Worm (Caenorhabditis elegans) whole organism, early embryonic: ENCODE measurements around the gene Y49F6B.6.

Experiments
- B0310.2 ChIP-seq: sonication (generic microtip); optimal IDR thresholded peaks from 2 replicates; lab custom pipeline; 2016; ENCODE audit warnings: mild to moderate bottlenecking, missing genetic modification characterization, missing compliant biosample characterization
- F13C5.2 ChIP-seq: sonication (generic microtip); optimal IDR thresholded peaks from 2 replicates; lab custom pipeline; 2017; ENCODE audit warnings: mild to moderate bottlenecking, missing genetic modification characterization, inconsistent platforms, missing compliant biosample characterization
- aly-1 ChIP-seq: sonication (generic microtip); optimal IDR thresholded peaks from 2 replicates; lab custom pipeline; 2016; ENCODE audit warnings: missing genetic modification characterization, missing compliant biosample characterization
- ama-1 ChIP-seq: fragments of 150-350 bp; optimal IDR thresholded peaks from 2 replicates; lab custom pipeline; 2014
- ceh-13 ChIP-seq: fragments of 200-800 bp; sonication (Bioruptor generic); optimal IDR thresholded peaks from 2 replicates; lab custom pipeline; 2018; ENCODE audit warnings: mild to moderate bottlenecking, missing genetic modification characterization, missing compliant biosample characterization
- ceh-36 ChIP-seq: sonication (generic microtip); optimal IDR thresholded peaks from 2 replicates; lab custom pipeline; 2016; ENCODE audit warnings: missing genetic modification characterization, inconsistent platforms, missing compliant biosample characterization
- ets-7 ChIP-seq: sonication (generic microtip); optimal IDR thresholded peaks from 2 replicates; lab custom pipeline; 2016; ENCODE audit warnings: missing genotype, missing genetic modification characterization, missing compliant biosample characterization
- flt-1 ChIP-seq: fragments of 200-800 bp; sonication (Bioruptor generic); IDR thresholded peaks from 2 replicates; pipeline ENCODE4 v1.3.6; 2022; ENCODE audit warnings: missing genetic modification characterization, missing compliant biosample characterization
- hmbx-1 ChIP-seq: sonication (generic microtip); optimal IDR thresholded peaks from 2 replicates; lab custom pipeline; 2016; ENCODE audit warnings: mild to moderate bottlenecking, missing genetic modification characterization, missing compliant biosample characterization
- hmg-4 ChIP-seq: fragments of 200-800 bp; sonication (Bioruptor generic); optimal IDR thresholded peaks from 2 replicates; lab custom pipeline; 2018; ENCODE audit warnings: mild to moderate bottlenecking, missing genetic modification characterization, missing compliant biosample characterization
- hnd-1 ChIP-seq: sonication (generic microtip); optimal IDR thresholded peaks from 2 replicates; lab custom pipeline; 2016; ENCODE audit warnings: missing genetic modification characterization, missing compliant biosample characterization
- pes-1 ChIP-seq: fragments of 200-800 bp; sonication (Bioruptor generic); IDR thresholded peaks from 2 replicates; pipeline ENCODE4 v1.3.6; 2022; ENCODE audit warnings: missing genetic modification reagents, missing genetic modification characterization, missing compliant biosample characterization
- scrt-1 ChIP-seq: fragments of 200-800 bp; sonication (Bioruptor generic); IDR thresholded peaks from 2 replicates; pipeline ENCODE4 v1.3.6; 2022; ENCODE audit warnings: missing genetic modification characterization, missing compliant biosample characterization
- sea-1 ChIP-seq: fragments of 200-800 bp; sonication (Bioruptor generic); conservative IDR thresholded peaks from 2 replicates; pipeline ENCODE4 v1.3.6; 2022; ENCODE audit warnings: missing genetic modification characterization, missing compliant biosample characterization
- tbx-11 ChIP-seq: fragments of 200-800 bp; sonication (Bioruptor generic); IDR thresholded peaks from 2 replicates; pipeline ENCODE4 v1.3.6; 2022; ENCODE audit warnings: missing genetic modification characterization, missing compliant biosample characterization
- tbx-37 ChIP-seq: fragments of 200-800 bp; sonication (Bioruptor generic); conservative IDR thresholded peaks from 2 replicates; pipeline ENCODE4 v1.3.6; 2022; ENCODE audit warnings: missing genetic modification reagents, missing genetic modification characterization, missing compliant biosample characterization
- tra-4 ChIP-seq: sonication (generic microtip); optimal IDR thresholded peaks from 2 replicates; lab custom pipeline; 2017; ENCODE audit warnings: missing genetic modification characterization, missing compliant biosample characterization

Gene Y49F6B.6

ce11 chrII:3472817-3473216 is at the start of gene Y49F6B.6:
Gene Y49F6B.6, plus strand, starts transcription at chrII:3473117.
- TF ChIP-seq tra-4 (no peak), ceh-36 (tag; lab: Kevin White, UChicago) (no peak), sea-1 (GFP tag; lab: Robert Waterston, UW) (no peak)

- no peak for TF ChIP-seq F13C5.2 (tag; lab: Kevin White, UChicago)
- TF ChIP-seq hmbx-1 (tag; lab: Kevin White, UChicago): no peak
- TF ChIP-seq tbx-11 (GFP tag; lab: Robert Waterston, UW): no peak
- TF ChIP-seq sea-1 (GFP tag; lab: Robert Waterston, UW): no peak
- TF ChIP-seq ceh-13: no peak
- no peak for TF ChIP-seq ceh-36 (tag; lab: Kevin White, UChicago)
- no peak for TF ChIP-seq hmg-4 (GFP tag; lab: Kevin White, UChicago)
- TF ChIP-seq aly-1 (tag; lab: Kevin White, UChicago): no peak
- no peak for TF ChIP-seq flt-1 (GFP tag; lab: Robert Waterston, UW)
- no peak for TF ChIP-seq ets-7
- TF ChIP-seq ama-1 (lab: Kevin White, UChicago): no peak
- no peak for TF ChIP-seq tra-4
- no peak for TF ChIP-seq scrt-1 (GFP tag; lab: Robert Waterston, UW)
- no peak for TF ChIP-seq pes-1 (GFP tag; lab: Robert Waterston, UW)
- no peak for TF ChIP-seq hnd-1
- TF ChIP-seq tbx-37 (GFP tag; lab: Robert Waterston, UW): no peak
Measured at ce11 chrII:3425433-3425832, 47.5 kb upstream of the Y49F6B.6 start, which contains the start of gene nep-11. Gene nep-11, minus strand, starts transcription at chrII:3425533.

ce11 chrII:3428158-3428704 is 44.7 kb upstream of the Y49F6B.6 start:
- TF ChIP-seq tbx-11 (GFP tag; lab: Robert Waterston, UW): no peak
- no peak for TF ChIP-seq flt-1 (GFP tag; lab: Robert Waterston, UW)
- TF ChIP-seq hnd-1: no peak
- TF ChIP-seq aly-1 (tag; lab: Kevin White, UChicago): no peak
- no peak for TF ChIP-seq tbx-37 (GFP tag; lab: Robert Waterston, UW)
- TF ChIP-seq ama-1 (lab: Kevin White, UChicago): no peak

DNA sequence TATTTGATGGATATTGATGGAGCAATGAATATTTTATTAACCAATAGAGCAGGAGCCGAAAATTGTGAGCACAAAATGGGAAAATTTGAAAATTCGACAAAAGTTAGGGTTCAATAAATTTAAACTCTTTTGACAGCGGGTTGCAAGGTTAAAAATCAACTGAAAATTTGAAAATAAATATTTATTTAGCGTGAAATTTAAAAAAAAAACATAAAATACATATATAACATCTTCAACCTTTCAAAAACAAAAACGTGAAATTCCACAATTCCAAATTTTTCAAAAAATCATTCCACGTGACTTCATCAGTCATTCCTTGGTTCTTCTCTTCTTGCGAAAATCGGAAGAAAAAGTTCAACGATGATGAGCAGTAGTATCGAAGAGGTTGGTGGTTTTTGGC is 43.5 kb upstream of the Y49F6B.6 start, which contains the start of gene C16C8.18:
C16C8.18 (plus strand) TSS at position 301 of the 400 bp plus-strand sequence.
- TF ChIP-seq pes-1 (GFP tag; lab: Robert Waterston, UW): no peak
- TF ChIP-seq ets-7: no peak

DNA sequence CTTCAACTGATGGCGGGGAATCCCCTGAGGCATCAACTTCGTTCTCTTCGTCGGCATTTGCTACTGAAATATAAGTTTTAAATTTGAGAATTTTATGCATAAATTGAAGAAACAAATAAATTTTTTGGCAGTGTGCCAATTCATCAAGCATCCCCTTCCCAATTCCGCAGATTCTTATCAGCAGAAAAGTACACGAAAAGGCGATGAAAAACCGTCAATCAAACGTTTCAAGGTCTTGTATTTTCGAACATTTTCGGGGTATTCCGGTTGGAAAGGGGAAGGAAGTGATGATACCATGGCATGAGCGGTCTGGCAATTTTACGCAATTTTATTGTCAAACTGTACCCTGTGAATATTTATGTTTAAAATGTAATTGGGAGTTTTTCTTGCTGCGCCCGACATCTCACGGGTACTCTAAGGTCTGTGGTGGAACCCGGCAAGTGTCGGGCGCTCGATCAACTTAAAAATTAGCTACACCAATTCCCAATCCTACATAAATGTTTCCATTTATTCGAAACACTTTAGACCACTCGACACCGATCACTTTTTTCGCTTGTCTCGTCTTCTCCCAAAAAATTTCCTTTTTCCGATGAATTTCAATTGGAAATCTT is 37.9 kb upstream of the Y49F6B.6 start:
- TF ChIP-seq tbx-37 (GFP tag; lab: Robert Waterston, UW) (no peak), aly-1 (tag; lab: Kevin White, UChicago) (no peak), tra-4 (no peak), hnd-1 (no peak), scrt-1 (GFP tag; lab: Robert Waterston, UW) (no peak), tbx-11 (GFP tag; lab: Robert Waterston, UW) (no peak), sea-1 (GFP tag; lab: Robert Waterston, UW) (no peak), ceh-13 (no peak), B0310.2 (no peak), F13C5.2 (tag; lab: Kevin White, UChicago) (no peak), flt-1 (GFP tag; lab: Robert Waterston, UW) (no peak), hmg-4 (GFP tag; lab: Kevin White, UChicago) (no peak), ets-7 (no peak), hmbx-1 (tag; lab: Kevin White, UChicago) (no peak), pes-1 (GFP tag; lab: Robert Waterston, UW) (no peak)

DNA sequence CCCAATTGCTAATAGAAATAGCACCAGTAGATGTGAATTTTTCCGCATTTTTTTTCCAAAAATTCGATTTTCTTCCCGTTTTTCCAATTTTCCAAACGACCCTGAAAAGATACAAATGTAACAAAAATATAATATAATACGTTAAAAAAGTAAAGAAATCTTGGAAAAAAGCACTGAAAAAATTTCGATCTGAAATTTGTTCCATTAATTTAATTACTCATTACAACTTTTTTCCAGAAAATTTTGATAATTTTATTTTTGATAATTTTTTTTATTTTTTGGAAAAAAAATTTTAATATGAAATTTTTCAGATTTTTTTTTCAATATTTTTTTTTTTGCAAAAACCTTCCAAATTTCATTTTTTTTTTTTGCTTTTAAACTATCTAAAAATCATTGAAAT is 36.5 kb upstream of the Y49F6B.6 start, which contains the start of gene skpo-2:
skpo-2 (minus strand) TSS at position 101 of the 400 bp plus-strand sequence.
- TF ChIP-seq tra-4 (no peak), ceh-36 (tag; lab: Kevin White, UChicago) (no peak), pes-1 (GFP tag; lab: Robert Waterston, UW) (no peak), aly-1 (tag; lab: Kevin White, UChicago) (no peak), flt-1 (GFP tag; lab: Robert Waterston, UW) (no peak), ets-7 (no peak), hmg-4 (GFP tag; lab: Kevin White, UChicago) (no peak), hnd-1 (no peak), F13C5.2 (tag; lab: Kevin White, UChicago) (no peak)

ce11 chrII:3437393-3437792 is 35.5 kb upstream of the Y49F6B.6 start:
- TF ChIP-seq hmbx-1 (tag; lab: Kevin White, UChicago): no peak
- TF ChIP-seq tbx-11 (GFP tag; lab: Robert Waterston, UW): 0 out of 2 replicates have a peak, but pooled peaks have one; percentile 21

- TF ChIP-seq tbx-37 (GFP tag; lab: Robert Waterston, UW) (no peak), hnd-1 (no peak), F13C5.2 (tag; lab: Kevin White, UChicago) (no peak), hmg-4 (GFP tag; lab: Kevin White, UChicago) (no peak), scrt-1 (GFP tag; lab: Robert Waterston, UW) (no peak)
Measured at ce11 chrII:3438280-3438679, 34.6 kb upstream of the Y49F6B.6 start.
